Fruit fly (Drosophila melanogaster): ENCODE data around the gene CG5888.

Gene CG5888

dm6 chr2L:16406523-16406922, 41.7 kb downstream of the CG5888 start:
- TF ChIP-seq lbe (GFP tag; optimal IDR thresholded peaks at IDR 0.05) (peak; percentile 5), prd (optimal IDR thresholded peaks at IDR 0.05) (no peak), prd (GFP tag; IDR thresholded peaks at IDR 0.05) (peak; percentile 44; the same call in 2 of the 3 replicates), nom (GFP tag; optimal IDR thresholded peaks at IDR 0.05) (peak; percentile 19), Xrp1 (GFP tag; IDR thresholded peaks at IDR 0.05) (peak; percentile 7; the same call in 1 of the 2 replicates), Max (GFP tag; optimal IDR thresholded peaks at IDR 0.05) (no peak), CG9797 (GFP tag; optimal IDR thresholded peaks at IDR 0.05) (no peak), CG7271 (tag; optimal IDR thresholded peaks at IDR 0.05) (peak; percentile 30), otp (GFP tag; IDR thresholded peaks at IDR 0.05) (no peak), sens (GFP tag) (peak; percentile 61), CG18262 (tag; optimal IDR thresholded peaks at IDR 0.05) (peak; percentile 8), jumu (GFP tag; optimal IDR thresholded peaks at IDR 0.05) (no peak)

- TF ChIP-seq CG7928 (GFP tag; optimal IDR thresholded peaks at IDR 0.05) (no peak), PHDP (tag; optimal IDR thresholded peaks at IDR 0.05) (no peak), Drgx (GFP tag; IDR thresholded peaks at IDR 0.05) (0 out of 2 replicates have a peak, but pooled peaks have one; percentile 7), lov (optimal IDR thresholded peaks at IDR 0.05) (no peak), lov (GFP tag; IDR thresholded peaks at IDR 0.05) (no peak), disco-r (GFP tag; optimal IDR thresholded peaks at IDR 0.05) (no peak)
Observed at dm6 chr2L:16402512-16402911, 45.8 kb downstream of the CG5888 start.

- TF ChIP-seq CG12071 (GFP tag; optimal IDR thresholded peaks at IDR 0.05) = no peak
- TF ChIP-seq pho (GFP tag; optimal IDR thresholded peaks at IDR 0.05) = no peak
- peak; percentile 8 for TF ChIP-seq Hr39 (optimal IDR thresholded peaks at IDR 0.05)
- TF ChIP-seq Deaf1 (tag; optimal IDR thresholded peaks at IDR 0.05) = no peak
- TF ChIP-seq fu2 (GFP tag; optimal IDR thresholded peaks at IDR 0.05) = no peak
- no peak for TF ChIP-seq PHDP (tag; optimal IDR thresholded peaks at IDR 0.05)
- TF ChIP-seq crol (GFP tag; IDR thresholded peaks at IDR 0.05) = no peak
Observed at dm6 chr2L:16397517-16397916, 50.8 kb downstream of the CG5888 start.

dm6 chr2L:16390803-16391202, 57.5 kb downstream of the CG5888 start:
- no peak for TF ChIP-seq vnd (GFP tag; IDR thresholded peaks at IDR 0.05; ENCODE audit: partially characterized antibody)
- no peak for TF ChIP-seq fru (optimal IDR thresholded peaks at IDR 0.05)
- no peak for TF ChIP-seq ara (GFP tag; IDR thresholded peaks at IDR 0.05)
- no peak for TF ChIP-seq CG1792 (GFP tag; optimal IDR thresholded peaks at IDR 0.05)
- TF ChIP-seq exex (tag; optimal IDR thresholded peaks at IDR 0.05) = no peak
- no peak for TF ChIP-seq YL-1 (GFP tag; optimal IDR thresholded peaks at IDR 0.05)
- no peak for TF ChIP-seq CG11093 (GFP tag; IDR thresholded peaks at IDR 0.05)
- TF ChIP-seq danr (GFP tag; IDR thresholded peaks at IDR 0.05) = no peak
- no peak for TF ChIP-seq CG2678 (tag; optimal IDR thresholded peaks at IDR 0.05)
- TF ChIP-seq sens (GFP tag) = peak; percentile 73
- no peak for TF ChIP-seq ken (GFP tag; IDR thresholded peaks at IDR 0.05)
- TF ChIP-seq CG43689 (GFP tag; IDR thresholded peaks at IDR 0.05) = no peak
- TF ChIP-seq CG1603 (tag; optimal IDR thresholded peaks at IDR 0.05) = peak; percentile 8
- peak; percentile 9 for TF ChIP-seq dmrt11E (tag; optimal IDR thresholded peaks at IDR 0.05)
- TF ChIP-seq z (GFP tag; IDR thresholded peaks at IDR 0.05) = no peak
- peak; percentile 1 for TF ChIP-seq gem (tag; optimal IDR thresholded peaks at IDR 0.05)
- no peak for TF ChIP-seq CG3163 (GFP tag; optimal IDR thresholded peaks at IDR 0.05)
- TF ChIP-seq CG8089 (GFP tag; optimal IDR thresholded peaks at IDR 0.05) = no peak
- no peak for TF ChIP-seq CG13624 (GFP tag; optimal IDR thresholded peaks at IDR 0.05)
- TF ChIP-seq CG17912 (GFP tag; optimal IDR thresholded peaks at IDR 0.05) = no peak
- no peak for TF ChIP-seq CG16815 (GFP tag; optimal IDR thresholded peaks at IDR 0.05)
- TF ChIP-seq CG1832 (GFP tag; optimal IDR thresholded peaks at IDR 0.05) = no peak
- TF ChIP-seq D19A (tag; optimal IDR thresholded peaks at IDR 0.05) = no peak
